Worm (Caenorhabditis elegans): ENCODE results near the gene F01F1.15.

- TF ChIP-seq med-1 (GFP tag; optimal IDR thresholded peaks at IDR 0.05; ENCODE audit: insufficient read depth) (no peak), ztf-29 (GFP tag; IDR thresholded peaks at IDR 0.05) (no peak), T22C8.4 (GFP tag; IDR thresholded peaks at IDR 0.05) (no peak), cog-1 (tag; optimal IDR thresholded peaks at IDR 0.05) (no peak), ref-1 (GFP tag; conservative IDR thresholded peaks at IDR 0.05) (no peak), flt-1 (GFP tag; IDR thresholded peaks at IDR 0.05) (no peak), ztf-23 (GFP tag; IDR thresholded peaks at IDR 0.05) (no peak)
Observed at ce11 chrIII:5915926-5916325, 46.6 kb upstream of the F01F1.15 start.
